Worm (Caenorhabditis elegans) whole organism, young adult: ENCODE measurements around the gene F41C6.6.

Source experiments
- B0019.2 ChIP-seq: fragments of 200-800 bp; sonication (Bioruptor generic); conservative IDR thresholded peaks from 2 replicates; pipeline ENCODE4 v1.3.6; 2022; ENCODE audit warnings: missing genetic modification reagents, missing genetic modification characterization, missing compliant biosample characterization
- B0336.3 ChIP-seq: fragments of 200-800 bp; sonication (Bioruptor generic); IDR thresholded peaks from 2 replicates; pipeline ENCODE4 v1.3.6; 2022; ENCODE audit warnings: missing genetic modification characterization, missing compliant biosample characterization
- D2030.7 ChIP-seq: fragments of 200-800 bp; sonication (Bioruptor generic); IDR thresholded peaks from 2 replicates; pipeline ENCODE4 v1.3.6; 2022; ENCODE audit warnings: missing genetic modification reagents, missing genetic modification characterization, missing compliant biosample characterization
- F10E7.11 ChIP-seq: sonication (generic microtip); optimal IDR thresholded peaks from 2 replicates; lab custom pipeline; 2017; ENCODE audit warnings: mild to moderate bottlenecking, missing genetic modification characterization, moderate library complexity, missing compliant biosample characterization
- F22D6.2 ChIP-seq: sonication (generic microtip); optimal IDR thresholded peaks from 2 replicates; lab custom pipeline; 2016; ENCODE audit warnings: mild to moderate bottlenecking, missing genetic modification characterization, missing compliant biosample characterization
- F37B4.10 ChIP-seq: fragments of 200-800 bp; sonication (Bioruptor generic); IDR thresholded peaks from 2 replicates; pipeline ENCODE4 v1.3.6; 2022; ENCODE audit warnings: missing genetic modification characterization, missing compliant biosample characterization
- F39B2.1 ChIP-seq: fragments of 200-800 bp; sonication (Bioruptor generic); IDR thresholded peaks from 2 replicates; pipeline ENCODE4 v1.3.6; 2022; ENCODE audit warnings: missing genetic modification reagents, missing genetic modification characterization, missing compliant biosample characterization
- F49E8.2 ChIP-seq: sonication (generic microtip); optimal IDR thresholded peaks from 3 replicates; lab custom pipeline; 2017; ENCODE audit warnings: missing genetic modification characterization, mild to moderate bottlenecking, missing compliant biosample characterization, antibody characterized with exemption, moderate library complexity; ENCODE audit not compliant: insufficient read depth
- F52B5.7 ChIP-seq: sonication (generic microtip); optimal IDR thresholded peaks from 2 replicates; lab custom pipeline; 2016; ENCODE audit warnings: mild to moderate bottlenecking, missing genetic modification characterization, missing compliant biosample characterization
- F57A8.1 ChIP-seq: fragments of 200-800 bp; sonication (Bioruptor generic); optimal IDR thresholded peaks from 2 replicates; lab custom pipeline; 2018; ENCODE audit warnings: mild to moderate bottlenecking, missing genetic modification characterization, moderate library complexity, missing compliant biosample characterization
- K12H6.12 ChIP-seq: fragments of 200-800 bp; sonication (Bioruptor generic); optimal IDR thresholded peaks from 2 replicates; lab custom pipeline; 2018; ENCODE audit warnings: mild to moderate bottlenecking, missing genetic modification characterization, missing compliant biosample characterization
- T26A5.8 ChIP-seq: sonication (generic microtip); optimal IDR thresholded peaks from 2 replicates; lab custom pipeline; 2016; ENCODE audit warnings: missing genetic modification characterization, missing compliant biosample characterization
- akir-1 ChIP-seq: fragments of 200-800 bp; sonication (Bioruptor generic); optimal IDR thresholded peaks from 2 replicates; lab custom pipeline; 2018; ENCODE audit warnings: mild to moderate bottlenecking, missing genetic modification characterization, moderate library complexity, missing compliant biosample characterization
- aptf-2 ChIP-seq: fragments of 200-800 bp; sonication (Bioruptor generic); conservative IDR thresholded peaks from 2 replicates; pipeline ENCODE4 v1.3.6; 2022; ENCODE audit warnings: missing genetic modification reagents, missing genetic modification characterization, missing compliant biosample characterization
- attf-5 ChIP-seq: fragments of 200-800 bp; sonication (Bioruptor generic); optimal IDR thresholded peaks from 2 replicates; lab custom pipeline; 2018; ENCODE audit warnings: mild to moderate bottlenecking, missing genetic modification characterization, missing compliant biosample characterization
- attf-6 ChIP-seq: fragments of 200-800 bp; sonication (Bioruptor generic); IDR thresholded peaks from 2 replicates; pipeline ENCODE4 v1.3.6; 2022; ENCODE audit warnings: missing genetic modification reagents, missing genetic modification characterization, missing compliant biosample characterization
- bed-1 ChIP-seq: fragments of 200-800 bp; sonication (Bioruptor generic); IDR thresholded peaks from 2 replicates; pipeline ENCODE4 v1.3.6; 2022; ENCODE audit warnings: missing genetic modification reagents, missing genetic modification characterization, missing compliant biosample characterization
- cebp-1 ChIP-seq, 2 experiments: fragments of 200-800 bp in 1 of 2; sonication (Bioruptor generic) in 1 of 2; sonication (generic microtip) in 1 of 2; IDR thresholded peaks in 1 of 2; optimal IDR thresholded peaks in 1 of 2; 2 replicates each; pipeline versions ENCODE4 v1.3.6 to Lab custom; 2017 to 2022; ENCODE audit warnings: missing compliant biosample characterization in 2 of 2, missing genetic modification characterization in 2 of 2, mild to moderate bottlenecking in 1 of 2, missing genetic modification reagents in 1 of 2, moderate library complexity in 1 of 2
- cebp-2 ChIP-seq: fragments of 200-800 bp; sonication (Bioruptor generic); IDR thresholded peaks from 2 replicates; pipeline ENCODE4 v1.3.6; 2022; ENCODE audit warnings: missing genetic modification characterization, missing compliant biosample characterization
- dpl-1 ChIP-seq: fragments of 150-350 bp; optimal IDR thresholded peaks from 2 replicates; lab custom pipeline; 2014; ENCODE audit warnings: missing biosample characterization, missing genetic modification reagents, missing genetic modification characterization
- egl-44 ChIP-seq: fragments of 200-800 bp; sonication (Bioruptor generic); IDR thresholded peaks from 2 replicates; pipeline ENCODE4 v1.3.6; 2022; ENCODE audit warnings: missing genetic modification reagents, missing genetic modification characterization, missing compliant biosample characterization
- him-1 ChIP-seq: sonication (generic microtip); optimal IDR thresholded peaks from 2 replicates; lab custom pipeline; 2016; ENCODE audit warnings: missing genotype, missing genetic modification reagents, missing genetic modification characterization, missing compliant biosample characterization
- hmg-20 ChIP-seq: fragments of 200-800 bp; sonication (Bioruptor generic); IDR thresholded peaks from 2 replicates; pipeline ENCODE4 v1.3.6; 2022; ENCODE audit warnings: missing genetic modification reagents, missing genetic modification characterization, missing compliant biosample characterization
- lag-1 ChIP-seq: fragments of 200-800 bp; sonication (Bioruptor generic); IDR thresholded peaks from 2 replicates; pipeline ENCODE4 v1.3.6; 2022; ENCODE audit warnings: missing genetic modification reagents, missing genetic modification characterization, missing compliant biosample characterization
- let-526 ChIP-seq: fragments of 200-800 bp; sonication (Bioruptor generic); IDR thresholded peaks from 2 replicates; pipeline ENCODE4 v1.3.6; 2022; ENCODE audit warnings: missing genetic modification reagents, missing genetic modification characterization, missing compliant biosample characterization
- let-607 ChIP-seq, 2 experiments: fragments of 200-800 bp in 1 of 2; sonication (Bioruptor generic) in 1 of 2; sonication (generic microtip) in 1 of 2; optimal IDR thresholded peaks; 2 replicates each; lab custom pipeline; 2016 to 2018; ENCODE audit warnings: mild to moderate bottlenecking in 2 of 2, missing compliant biosample characterization in 2 of 2, missing genetic modification characterization in 2 of 2, moderate library complexity in 2 of 2, missing genotype in 1 of 2
- madf-10 ChIP-seq: sonication (generic microtip); optimal IDR thresholded peaks from 2 replicates; lab custom pipeline; 2016; ENCODE audit warnings: mild to moderate bottlenecking, missing genetic modification characterization, missing compliant biosample characterization
- madf-6 ChIP-seq: fragments of 200-800 bp; sonication (Bioruptor generic); IDR thresholded peaks from 2 replicates; pipeline ENCODE4 v1.3.6; 2022; ENCODE audit warnings: missing genetic modification reagents, missing genetic modification characterization, missing compliant biosample characterization
- madf-8 ChIP-seq: fragments of 200-800 bp; sonication (Bioruptor generic); conservative IDR thresholded peaks from 2 replicates; pipeline ENCODE4 v1.3.6; 2022; ENCODE audit warnings: missing genetic modification reagents, missing genetic modification characterization, missing compliant biosample characterization
- mxl-1 ChIP-seq: sonication (generic microtip); optimal IDR thresholded peaks from 2 replicates; lab custom pipeline; 2016; ENCODE audit warnings: missing genetic modification characterization, missing compliant biosample characterization
- pha-4 ChIP-seq: fragments of 150-350 bp; sonication (generic microtip); optimal IDR thresholded peaks from 2 replicates; lab custom pipeline; 2014; ENCODE audit warnings: missing biosample characterization, missing genetic modification reagents, missing genetic modification characterization
- sdz-38 ChIP-seq: sonication (generic microtip); optimal IDR thresholded peaks from 2 replicates; lab custom pipeline; 2016; ENCODE audit warnings: missing genotype, missing genetic modification characterization, missing compliant biosample characterization
- sea-2 ChIP-seq: fragments of 200-800 bp; sonication (Bioruptor generic); IDR thresholded peaks from 2 replicates; pipeline ENCODE4 v1.3.6; 2022; ENCODE audit warnings: missing genetic modification characterization, missing compliant biosample characterization
- snpc-4 ChIP-seq, 5 experiments: fragments of 150-350 bp in 1 of 5; sonication (generic microtip) in 4 of 5; optimal IDR thresholded peaks; 2 replicates each; lab custom pipeline; 2014 to 2018; ENCODE audit warnings: missing genetic modification characterization in 5 of 5, missing biosample characterization in 3 of 5, antibody characterized with exemption in 2 of 5, mild to moderate bottlenecking in 2 of 5, missing compliant biosample characterization in 2 of 5, missing genotype in 2 of 5, moderate library complexity in 2 of 5, missing genetic modification reagents in 1 of 5
- sptf-2 ChIP-seq: fragments of 200-800 bp; sonication (Bioruptor generic); optimal IDR thresholded peaks from 2 replicates; lab custom pipeline; 2018; ENCODE audit warnings: mild to moderate bottlenecking, missing genetic modification characterization, missing compliant biosample characterization
- tbx-9 ChIP-seq: sonication (generic microtip); optimal IDR thresholded peaks from 2 replicates; lab custom pipeline; 2016; ENCODE audit warnings: borderline replicate concordance, missing genetic modification characterization, inconsistent platforms, missing compliant biosample characterization
- unc-130 ChIP-seq: sonication (generic microtip); optimal IDR thresholded peaks from 2 replicates; lab custom pipeline; 2016; ENCODE audit warnings: missing genetic modification reagents, missing genetic modification characterization, missing compliant biosample characterization
- unc-62 ChIP-seq: fragments of 150-350 bp; optimal IDR thresholded peaks from 2 replicates; lab custom pipeline; 2014; ENCODE audit warnings: missing biosample characterization, missing genetic modification reagents, missing genetic modification characterization
- xnd-1 ChIP-seq: sonication (generic microtip); optimal IDR thresholded peaks from 2 replicates; lab custom pipeline; 2016; ENCODE audit warnings: missing genotype, missing genetic modification reagents, missing genetic modification characterization, missing compliant biosample characterization
- zfh-2 ChIP-seq: fragments of 200-800 bp; sonication (Bioruptor generic); conservative IDR thresholded peaks from 2 replicates; pipeline ENCODE4 v1.3.6; 2022; ENCODE audit warnings: missing genetic modification reagents, missing genetic modification characterization, missing compliant biosample characterization
- ztf-18 ChIP-seq: sonication (generic microtip); optimal IDR thresholded peaks from 2 replicates; lab custom pipeline; 2016; ENCODE audit warnings: missing genotype, mild to moderate bottlenecking, missing genetic modification characterization, missing compliant biosample characterization
- ztf-25 ChIP-seq: fragments of 200-800 bp; sonication (Bioruptor generic); IDR thresholded peaks from 2 replicates; pipeline ENCODE4 v1.3.6; 2022; ENCODE audit warnings: missing genetic modification reagents, missing genetic modification characterization, missing compliant biosample characterization

The F41C6.6 gene

ce11 chrX:6867707-6868106, 14.0 kb downstream of the F41C6.6 start (continued):
- TF ChIP-seq B0019.2 (GFP tag; lab: Robert Waterston, UW) (no peak), ztf-25 (GFP tag; lab: Robert Waterston, UW) (peak; percentile 86), xnd-1 (tag; lab: Kevin White, UChicago) (no peak), snpc-4 (GFP tag; optimal IDR thresholded peaks at IDR 0.05; lab: Kevin White, UChicago) (peak; percentile 82), snpc-4 (tag; optimal IDR thresholded peaks at IDR 0.05; lab: Kevin White, UChicago) (peak in 3 of 4 experiments; percentile 57 to 80 (median 75)), F57A8.1 (GFP tag; lab: Kevin White, UChicago) (peak; percentile 89), F22D6.2 (tag; lab: Kevin White, UChicago) (no peak), cebp-1 (GFP tag; IDR thresholded peaks at IDR 0.05; lab: Robert Waterston, UW) (no peak), cebp-1 (tag; optimal IDR thresholded peaks at IDR 0.05; lab: Kevin White, UChicago) (no peak), akir-1 (GFP tag; lab: Kevin White, UChicago) (no peak), F37B4.10 (GFP tag; lab: Robert Waterston, UW) (0 out of 2 replicates have a peak, but pooled peaks have one; percentile 42), F49E8.2 (tag; lab: Kevin White, UChicago) (peak; percentile 14), sea-2 (GFP tag; lab: Robert Waterston, UW) (no peak), attf-6 (GFP tag; lab: Robert Waterston, UW) (peak; percentile 79), attf-5 (GFP tag; lab: Kevin White, UChicago) (peak; percentile 57), T26A5.8 (tag; lab: Kevin White, UChicago) (peak; percentile 86), D2030.7 (GFP tag; lab: Robert Waterston, UW) (peak; percentile 88), sptf-2 (peak; percentile 89), bed-1 (GFP tag; lab: Robert Waterston, UW) (0 out of 2 replicates have a peak, but pooled peaks have one; percentile 66), unc-62 (GFP tag; lab: Kevin White, UChicago) (no peak), madf-8 (no peak), B0336.3 (GFP tag; lab: Robert Waterston, UW) (no peak; the same call in none of the 2 replicates), ztf-18 (tag; lab: Kevin White, UChicago) (peak; percentile 76), madf-10 (peak; percentile 81), let-526 (GFP tag; lab: Robert Waterston, UW) (0 out of 2 replicates have a peak, but pooled peaks have one; percentile 31), tbx-9 (tag; lab: Kevin White, UChicago) (no peak), mxl-1 (peak; percentile 88), let-607 (tag; optimal IDR thresholded peaks at IDR 0.05; lab: Kevin White, UChicago) (peak; percentile 61 to 62), hmg-20 (peak; percentile 84), sdz-38 (tag; lab: Kevin White, UChicago) (no peak), zfh-2 (no peak), F39B2.1 (GFP tag; lab: Robert Waterston, UW) (0 out of 2 replicates have a peak, but pooled peaks have one; percentile 31), dpl-1 (GFP tag; lab: Kevin White, UChicago) (no peak), F10E7.11 (tag; lab: Kevin White, UChicago) (peak; percentile 60), cebp-2 (GFP tag; lab: Robert Waterston, UW) (peak; percentile 93), F52B5.7 (peak; percentile 84), K12H6.12 (tag; lab: Kevin White, UChicago) (peak; percentile 15), him-1 (peak; percentile 93), pha-4 (no peak), aptf-2 (GFP tag; lab: Robert Waterston, UW) (no peak), lag-1 (GFP tag; lab: Robert Waterston, UW) (no peak), unc-130 (GFP tag; lab: Kevin White, UChicago) (peak; percentile 6), madf-6 (GFP tag; lab: Robert Waterston, UW) (peak; percentile 73), egl-44 (GFP tag; lab: Robert Waterston, UW) (peak; percentile 93)
